Fruit fly (Drosophila melanogaster): ENCODE results near the gene MED31.

MED31 gene

DNA sequence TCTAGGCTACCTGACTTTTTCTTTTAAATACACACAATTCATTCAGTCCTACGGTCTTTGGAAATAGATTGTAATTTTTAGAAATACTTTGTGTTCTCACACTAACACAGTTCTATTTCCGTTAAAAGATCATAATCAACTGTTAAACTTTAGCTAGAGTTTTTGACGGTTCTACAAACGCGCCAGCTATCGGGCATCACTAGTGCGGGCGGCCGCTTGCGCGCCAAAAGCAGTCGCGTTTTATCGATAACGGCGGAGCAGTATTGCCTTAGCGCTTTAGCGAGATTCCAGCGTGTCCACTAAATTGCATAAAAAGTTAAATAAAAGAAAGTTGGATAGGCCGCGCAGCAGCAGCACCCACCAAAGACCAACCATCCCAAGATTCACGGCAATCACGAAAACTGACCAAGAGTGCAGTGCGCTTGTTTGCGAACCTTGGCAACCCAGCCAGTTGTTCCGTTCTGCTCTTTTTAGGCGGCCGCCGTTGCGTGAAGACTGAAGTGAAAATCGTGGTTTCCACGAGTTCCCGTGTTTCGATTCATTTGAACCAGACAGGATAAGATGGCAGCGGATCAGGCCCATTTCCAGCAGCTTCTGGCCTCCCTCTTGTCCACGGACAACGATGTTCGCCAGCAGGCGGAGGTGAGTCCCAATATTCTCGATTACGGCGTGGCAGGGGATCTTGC, 7.5 kb downstream of the MED31 start, which contains the start of gene Karybeta3 (continued):
- TF ChIP-seq CG10321 (GFP tag; IDR thresholded peaks at IDR 0.05) (no peak), CG18599 (GFP tag; optimal IDR thresholded peaks at IDR 0.05) (no peak), Oli (tag; optimal IDR thresholded peaks at IDR 0.05) (peak; percentile 55), jing (GFP tag; optimal IDR thresholded peaks at IDR 0.05) (no peak), ato (GFP tag; IDR thresholded peaks at IDR 0.05; ENCODE audit: partially characterized antibody) (peak; percentile 54; the same call in 1 of the 2 replicates), lola (GFP tag; optimal IDR thresholded peaks at IDR 0.05) (peak in 1 of 3 experiments; percentile 9), CG17829 (tag; optimal IDR thresholded peaks at IDR 0.05) (peak; percentile 74), CG4854 (GFP tag; optimal IDR thresholded peaks at IDR 0.05) (peak; percentile 54), Asciz (GFP tag; optimal IDR thresholded peaks at IDR 0.05) (no peak), Meics (GFP tag; optimal IDR thresholded peaks at IDR 0.05) (peak; percentile 78), CG42726 (GFP tag; IDR thresholded peaks at IDR 0.05; ENCODE audit: partially characterized antibody) (no peak), jigr1 (GFP tag; IDR thresholded peaks at IDR 0.05) (no peak), Sry-β (GFP tag; optimal IDR thresholded peaks at IDR 0.05) (peak; percentile 97), CG2712 (tag; optimal IDR thresholded peaks at IDR 0.05) (peak; percentile 66), CG30403 (GFP tag; optimal IDR thresholded peaks at IDR 0.05) (peak; percentile 78), phol (tag; optimal IDR thresholded peaks at IDR 0.05) (peak; percentile 67), hkb (optimal IDR thresholded peaks at IDR 0.05) (peak; percentile 80), hkb (GFP tag; IDR thresholded peaks at IDR 0.05) (peak; percentile 86), CG17612 (GFP tag; IDR thresholded peaks at IDR 0.05) (peak; percentile 25; the same call in 1 of the 2 replicates), CG1832 (GFP tag; optimal IDR thresholded peaks at IDR 0.05) (no peak), lbe (GFP tag; optimal IDR thresholded peaks at IDR 0.05) (peak; percentile 19), Ptx1 (GFP tag; IDR thresholded peaks at IDR 0.05) (peak; percentile 76), NC2α (GFP tag; optimal IDR thresholded peaks at IDR 0.05) (peak; percentile 38), CG15011 (GFP tag; optimal IDR thresholded peaks at IDR 0.05) (no peak), bigmax (GFP tag; optimal IDR thresholded peaks at IDR 0.05) (no peak), CG6654 (GFP tag; optimal IDR thresholded peaks at IDR 0.05) (peak; percentile 8), gcm (GFP tag; optimal IDR thresholded peaks at IDR 0.05) (peak; percentile 33), fd96Cb (tag; optimal IDR thresholded peaks at IDR 0.05) (peak; percentile 28), CG3838 (GFP tag; optimal IDR thresholded peaks at IDR 0.05) (peak; percentile 11), YL-1 (GFP tag; optimal IDR thresholded peaks at IDR 0.05) (peak; percentile 45), bcd (GFP tag; optimal IDR thresholded peaks at IDR 0.05) (peak; percentile 65), slbo (GFP tag; IDR thresholded peaks at IDR 0.05) (peak; percentile 78), hb (GFP tag; IDR thresholded peaks at IDR 0.05; ENCODE audit: partially characterized antibody) (no peak; the same call in 2 of the 3 replicates), Dip3 (GFP tag; optimal IDR thresholded peaks at IDR 0.05) (peak; percentile 83), fu2 (GFP tag; optimal IDR thresholded peaks at IDR 0.05) (peak; percentile 76), lov (optimal IDR thresholded peaks at IDR 0.05) (no peak), lov (GFP tag; IDR thresholded peaks at IDR 0.05) (no peak), mld (GFP tag; IDR thresholded peaks at IDR 0.05; ENCODE audit: partially characterized antibody) (peak; percentile 63; the same call in 1 of the 3 replicates), CG9932 (GFP tag; IDR thresholded peaks at IDR 0.05) (peak; percentile 81), CG3065 (GFP tag; optimal IDR thresholded peaks at IDR 0.05) (peak; percentile 9), cas (GFP tag; IDR thresholded peaks at IDR 0.05) (peak; percentile 55; the same call in 1 of the 2 replicates), CG15073 (GFP tag; optimal IDR thresholded peaks at IDR 0.05) (no peak), E2f2 (GFP tag; IDR thresholded peaks at IDR 0.05) (peak; percentile 96), sob (GFP tag; IDR thresholded peaks at IDR 0.05) (peak; percentile 83), tap (tag; optimal IDR thresholded peaks at IDR 0.05) (no peak), bab2 (GFP tag; optimal IDR thresholded peaks at IDR 0.05) (peak; percentile 82), dysf (GFP tag; IDR thresholded peaks at IDR 0.05) (peak; percentile 78), CTCF (GFP tag; optimal IDR thresholded peaks at IDR 0.05) (peak; percentile 74), CG8478 (optimal IDR thresholded peaks at IDR 0.05) (no peak), pan (optimal IDR thresholded peaks at IDR 0.05) (no peak), pan (GFP tag; optimal IDR thresholded peaks at IDR 0.05 in 1 of 2, IDR thresholded peaks at IDR 0.05 in 1 of 2) (peak in 1 of 2 experiments; percentile 88)
